Fruit fly (Drosophila melanogaster) whole organism, wandering third instar larva: ENCODE measurements around the gene CG42397.

Source experiments
- Abd-B ChIP-seq: fragments of >200 bp; optimal IDR thresholded peaks from 2 replicates; lab custom pipeline; 2017; ENCODE audit warnings: missing biosample characterization, missing genetic modification characterization
- CG32264 ChIP-seq: fragments of 200-800 bp; sonication (Bioruptor generic); optimal IDR thresholded peaks from 2 replicates; lab custom pipeline; 2016; ENCODE audit warnings: missing biosample characterization, missing genetic modification characterization
- CG9705 ChIP-seq: fragments of 200-800 bp; sonication (Bioruptor generic); optimal IDR thresholded peaks from 2 replicates; lab custom pipeline; 2018; ENCODE audit warnings: missing biosample characterization, mild to moderate bottlenecking, missing genetic modification characterization
- CrebA ChIP-seq: fragments of 200-800 bp; sonication (Bioruptor generic); optimal IDR thresholded peaks from 2 replicates; lab custom pipeline; 2016; ENCODE audit warnings: missing biosample characterization, mild to moderate bottlenecking, missing genetic modification characterization, borderline replicate concordance
- Dfd ChIP-seq: fragments of >200 bp; optimal IDR thresholded peaks from 2 replicates; lab custom pipeline; 2017; ENCODE audit warnings: missing biosample characterization, missing genetic modification characterization
- Dif ChIP-seq: fragments of 200-275, 200-300 bp; sonication (Bioruptor generic); optimal IDR thresholded peaks from 2 replicates; lab custom pipeline; 2018; ENCODE audit warnings: missing biosample characterization, missing genetic modification characterization; ENCODE audit not compliant: partially characterized antibody
- Hr78 ChIP-seq: fragments of >200 bp; optimal IDR thresholded peaks from 2 replicates; lab custom pipeline; 2017; ENCODE audit warnings: missing biosample characterization, missing genetic modification characterization
- Jra ChIP-seq: sonication (Bioruptor generic); optimal IDR thresholded peaks from 2 replicates; lab custom pipeline; 2016; ENCODE audit warnings: missing biosample characterization, missing genetic modification characterization
- Mio ChIP-seq: sonication (Bioruptor generic); optimal IDR thresholded peaks from 2 replicates; lab custom pipeline; 2016; ENCODE audit warnings: missing biosample characterization, missing genetic modification characterization
- Myc ChIP-seq: fragments of >200 bp; optimal IDR thresholded peaks from 2 replicates; lab custom pipeline; 2017
- N ChIP-seq: fragments of >200 bp; optimal IDR thresholded peaks from 2 replicates; lab custom pipeline; 2018; ENCODE audit warnings: missing biosample characterization, missing external identifiers, missing genetic modification characterization
- Rel ChIP-seq, 2 experiments: fragments of 200-800 bp; sonication (Bioruptor generic) in 1 of 2; optimal IDR thresholded peaks; 2 replicates in 1 of 2; 3 replicates in 1 of 2; lab custom pipeline; 2016 to 2019; ENCODE audit warnings: mild to moderate bottlenecking in 2 of 2, missing biosample characterization in 2 of 2, missing genetic modification characterization in 2 of 2, moderate library complexity in 1 of 2
- Sp1 ChIP-seq: fragments of 200-800 bp; sonication (Bioruptor generic); optimal IDR thresholded peaks from 3 replicates; lab custom pipeline; 2019; ENCODE audit warnings: missing biosample characterization, mild to moderate bottlenecking, missing genetic modification characterization, moderate library complexity
- Vsx2 ChIP-seq: fragments of 200-300, 225-300 bp; sonication (Bioruptor generic); optimal IDR thresholded peaks from 2 replicates; lab custom pipeline; 2018; ENCODE audit warnings: missing biosample characterization, missing genetic modification characterization; ENCODE audit not compliant: partially characterized antibody
- br ChIP-seq: fragments of 200-800 bp; sonication (Bioruptor generic); optimal IDR thresholded peaks from 2 replicates; lab custom pipeline; 2016; ENCODE audit warnings: missing biosample characterization, missing genetic modification characterization
- brk ChIP-seq: fragments of 200-800 bp; sonication (Bioruptor generic); optimal IDR thresholded peaks from 2 replicates; lab custom pipeline; 2016; ENCODE audit warnings: missing biosample characterization, mild to moderate bottlenecking, missing genetic modification characterization
- dl ChIP-seq, 2 experiments: fragments of 175-275, 200-275 bp in 1 of 2; fragments of 200-275 bp in 1 of 2; sonication (Bioruptor generic); optimal IDR thresholded peaks; lab custom pipeline; 2018; ENCODE audit warnings: mild to moderate bottlenecking in 2 of 2, missing biosample characterization in 2 of 2, missing genetic modification characterization in 2 of 2, moderate library complexity in 2 of 2; ENCODE audit not compliant: partially characterized antibody in 2 of 2, insufficient read depth in 1 of 2
- dmrt93B ChIP-seq: fragments of 200-800 bp; sonication (Bioruptor generic); optimal IDR thresholded peaks from 2 replicates; lab custom pipeline; 2018; ENCODE audit warnings: missing biosample characterization, mild to moderate bottlenecking, missing genetic modification characterization
- dsf ChIP-seq: sonication (Bioruptor generic); optimal IDR thresholded peaks from 2 replicates; lab custom pipeline; 2016; ENCODE audit warnings: missing biosample characterization, missing genetic modification characterization, borderline replicate concordance
- foxo ChIP-seq, 2 experiments: fragments of 200-800 bp; sonication (Bioruptor generic); optimal IDR thresholded peaks; 2 replicates in 1 of 2; 3 replicates in 1 of 2; lab custom pipeline; 2016 to 2017; ENCODE audit warnings: missing biosample characterization in 2 of 2, missing genetic modification characterization in 2 of 2
- h ChIP-seq: fragments of 200-800 bp; sonication (Bioruptor generic); optimal IDR thresholded peaks from 3 replicates; lab custom pipeline; 2016; ENCODE audit warnings: missing biosample characterization, mild to moderate bottlenecking, missing genetic modification characterization
- jim ChIP-seq: fragments of 175-275, 200-325 bp; sonication (Bioruptor generic); optimal IDR thresholded peaks from 2 replicates; lab custom pipeline; 2016; ENCODE audit warnings: missing biosample characterization, mild to moderate bottlenecking, missing genetic modification characterization
- lola ChIP-seq: fragments of >200 bp; optimal IDR thresholded peaks from 2 replicates; lab custom pipeline; 2017; ENCODE audit warnings: missing biosample characterization, missing genetic modification characterization
- psq ChIP-seq: fragments of 200-800 bp; sonication (Bioruptor generic); optimal IDR thresholded peaks from 3 replicates; lab custom pipeline; 2017; ENCODE audit warnings: missing biosample characterization, mild to moderate bottlenecking, missing genetic modification characterization, moderate library complexity
- rgr ChIP-seq: fragments of 200-800 bp; sonication (Bioruptor generic); optimal IDR thresholded peaks from 3 replicates; lab custom pipeline; 2016; ENCODE audit warnings: missing biosample characterization, mild to moderate bottlenecking, missing genetic modification characterization
- sv ChIP-seq: fragments of 200-800 bp; sonication (Bioruptor generic); optimal IDR thresholded peaks from 3 replicates; lab custom pipeline; 2016; ENCODE audit warnings: missing biosample characterization, missing genetic modification characterization
- tai ChIP-seq: sonication (Bioruptor generic); optimal IDR thresholded peaks from 2 replicates; lab custom pipeline; 2016; ENCODE audit warnings: missing biosample characterization, missing genetic modification characterization
- usp ChIP-seq: fragments of >200 bp; optimal IDR thresholded peaks from 2 replicates; lab custom pipeline; 2017; ENCODE audit warnings: missing biosample characterization, missing genetic modification characterization
- woc ChIP-seq: sonication (Bioruptor generic); optimal IDR thresholded peaks from 2 replicates; lab custom pipeline; 2016; ENCODE audit warnings: missing biosample characterization, mild to moderate bottlenecking, missing genetic modification characterization

The CG42397 gene

DNA sequence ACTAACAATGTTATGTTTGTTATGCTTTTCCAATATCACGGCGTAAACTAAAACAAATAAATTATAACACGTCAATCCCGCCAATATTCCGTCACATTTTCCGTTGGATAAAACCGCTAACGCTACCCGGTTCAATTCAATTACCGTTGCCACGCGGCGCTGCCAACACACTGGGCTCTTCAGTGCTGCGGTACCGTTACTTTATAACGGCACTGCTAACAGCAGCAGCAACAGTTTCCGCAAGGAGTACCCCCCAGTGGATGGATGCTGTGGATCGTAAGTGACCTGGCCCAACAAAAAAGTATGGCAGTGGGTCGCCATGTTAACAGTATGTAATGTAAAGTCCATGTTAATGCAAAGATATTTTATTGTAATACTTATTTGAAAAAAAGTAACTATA lies 34.9 kb downstream of the CG42397 start, which contains the start of gene CG44837:
CG44837 (minus strand) TSS at position 157 of the 400 bp plus-strand sequence.
- TF ChIP-seq sv (GFP tag; lab: Kevin White, UChicago) (no peak), usp (GFP tag; lab: Kevin White, UChicago) (no peak), jim (GFP tag; lab: Kevin White, UChicago) (no peak), tai (GFP tag; lab: Kevin White, UChicago) (no peak), Mio (no peak), Myc (lab: Kevin White, UChicago) (no peak), woc (GFP tag; lab: Kevin White, UChicago) (no peak), rgr (GFP tag; lab: Kevin White, UChicago) (no peak), Vsx2 (GFP tag; lab: Kevin White, UChicago) (no peak)
- TF ChIP-seq, all 38 proteins: peak for 0

DNA sequence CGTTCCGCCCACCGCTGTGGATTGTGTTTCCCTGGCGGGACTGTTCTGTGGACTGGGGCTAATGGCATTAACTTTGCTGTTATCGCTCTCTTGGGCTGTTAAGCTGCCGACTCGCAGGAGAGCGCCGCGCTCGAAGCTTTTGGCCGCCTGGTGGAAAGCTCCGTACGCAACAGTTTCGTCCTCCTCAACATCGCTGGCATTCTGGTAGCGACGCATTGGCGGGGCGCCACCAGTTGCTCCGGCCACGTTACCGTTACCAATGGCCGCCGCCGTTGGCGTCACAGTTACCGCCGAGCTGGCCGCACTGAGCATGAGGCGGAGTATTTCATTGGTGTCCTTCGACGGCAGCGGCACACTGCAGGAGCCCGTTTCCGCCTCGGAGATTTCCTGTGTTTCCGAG lies 36.3 kb downstream of the CG42397 start:
- no peak for TF ChIP-seq Vsx2 (GFP tag; lab: Kevin White, UChicago)
- no peak for TF ChIP-seq dl (GFP tag; optimal IDR thresholded peaks at IDR 0.05; lab: Kevin White, UChicago; ENCODE audit: insufficient read depth in 1 of 2, partially characterized antibody in 2 of 2)
- TF ChIP-seq rgr (GFP tag; lab: Kevin White, UChicago) = no peak
- no peak for TF ChIP-seq dsf
- TF ChIP-seq Sp1 (GFP tag; lab: Kevin White, UChicago) = no peak
- no peak for TF ChIP-seq h
- no peak for TF ChIP-seq CrebA (GFP tag; lab: Kevin White, UChicago)
- TF ChIP-seq foxo (GFP tag; optimal IDR thresholded peaks at IDR 0.05; lab: Kevin White, UChicago) = no peak
- no peak for TF ChIP-seq Dfd (GFP tag; lab: Kevin White, UChicago)
- no peak for TF ChIP-seq Mio
- no peak for TF ChIP-seq Dif (GFP tag; lab: Kevin White, UChicago)
- TF ChIP-seq Myc (lab: Kevin White, UChicago) = no peak
- TF ChIP-seq Hr78 (GFP tag; lab: Kevin White, UChicago) = no peak
- no peak for TF ChIP-seq CG32264 (GFP tag; lab: Kevin White, UChicago)
- TF ChIP-seq brk (GFP tag; lab: Kevin White, UChicago) = no peak
- TF ChIP-seq, all 38 proteins: peak for 0

DNA sequence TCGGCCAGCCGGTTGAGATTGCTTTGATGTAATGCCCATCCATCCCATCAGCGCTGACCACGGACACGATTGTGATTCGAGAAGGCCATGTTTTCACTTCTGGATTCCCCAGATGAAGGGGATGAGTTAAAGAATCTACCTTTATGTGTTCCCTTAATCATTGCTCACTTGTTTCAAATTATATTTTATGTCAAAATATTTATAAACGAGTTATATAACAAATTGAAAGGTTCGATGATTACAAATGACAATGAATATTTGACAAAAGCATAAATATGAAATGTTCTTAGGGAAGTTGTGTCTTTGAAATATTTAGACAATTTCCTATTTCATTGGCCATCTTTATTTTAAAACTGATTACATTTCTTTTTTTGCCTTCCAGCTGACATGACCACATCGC lies 42.0 kb downstream of the CG42397 start:
- TF ChIP-seq jim (GFP tag; lab: Kevin White, UChicago) (no peak), CrebA (GFP tag; lab: Kevin White, UChicago) (no peak), brk (GFP tag; lab: Kevin White, UChicago) (no peak), woc (GFP tag; lab: Kevin White, UChicago) (no peak)

DNA sequence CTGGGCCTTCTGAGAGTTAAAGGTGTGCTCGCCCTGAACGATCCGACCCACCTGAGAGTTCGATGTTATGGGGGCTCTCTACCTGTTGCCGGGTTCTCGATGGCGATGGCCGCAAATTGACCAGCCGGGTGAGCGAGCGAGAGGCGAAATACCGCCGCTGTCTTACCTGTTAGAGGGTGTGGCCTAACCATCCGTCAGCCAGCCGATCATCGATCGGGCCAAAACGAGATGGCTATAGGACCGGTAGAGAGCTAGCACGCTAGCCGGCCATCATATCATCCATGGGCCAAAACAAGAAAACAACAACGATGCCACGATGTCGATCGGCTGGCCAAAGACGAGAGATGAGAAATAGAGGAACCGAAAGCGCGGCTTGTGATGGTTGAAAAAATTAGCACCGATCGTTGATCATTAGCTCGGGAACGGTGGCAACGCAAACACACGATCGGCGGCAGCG lies 46.3 kb downstream of the CG42397 start, which contains the start of gene byn:
byn (plus strand) TSS at position 407 of the 457 bp plus-strand sequence.
- TF ChIP-seq lola (GFP tag; lab: Kevin White, UChicago) = no peak
- TF ChIP-seq Abd-B (GFP tag; lab: Kevin White, UChicago) = no peak
- no peak for TF ChIP-seq br
- no peak for TF ChIP-seq dsf
- TF ChIP-seq N (GFP tag; lab: Kevin White, UChicago) = no peak
- no peak for TF ChIP-seq CG32264 (GFP tag; lab: Kevin White, UChicago)
- TF ChIP-seq Sp1 (GFP tag; lab: Kevin White, UChicago) = no peak

DNA sequence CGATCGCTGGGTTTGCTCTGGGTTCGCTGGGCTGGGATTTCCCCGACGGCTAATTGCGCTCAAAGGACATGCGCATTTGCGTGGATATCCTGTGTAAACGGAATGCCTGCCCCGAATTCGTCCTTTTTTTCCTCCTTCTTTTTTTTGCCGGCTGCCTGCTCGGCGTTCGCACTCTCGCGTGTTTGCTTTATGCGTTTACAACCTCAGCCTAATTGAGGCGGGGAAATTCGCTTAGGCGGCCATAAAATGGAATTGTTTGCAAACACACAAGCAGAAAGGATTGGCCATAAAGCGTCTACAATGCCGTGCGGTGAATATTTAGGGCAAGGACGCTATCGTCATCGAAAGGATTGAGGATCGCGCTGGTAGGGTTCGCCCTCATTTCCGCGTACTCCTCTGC lies 48.2 kb downstream of the CG42397 start:
- TF ChIP-seq lola (GFP tag; lab: Kevin White, UChicago) (no peak), Myc (lab: Kevin White, UChicago) (no peak), dl (GFP tag; optimal IDR thresholded peaks at IDR 0.05; lab: Kevin White, UChicago; ENCODE audit: insufficient read depth in 1 of 2, partially characterized antibody in 2 of 2) (no peak), dmrt93B (GFP tag; lab: Kevin White, UChicago) (no peak), Vsx2 (GFP tag; lab: Kevin White, UChicago) (no peak), Jra (no peak), psq (GFP tag; lab: Kevin White, UChicago) (no peak), tai (GFP tag; lab: Kevin White, UChicago) (no peak), h (no peak), CG9705 (GFP tag; lab: Kevin White, UChicago) (no peak), brk (GFP tag; lab: Kevin White, UChicago) (no peak), Rel (GFP tag; optimal IDR thresholded peaks at IDR 0.05; lab: Kevin White, UChicago) (no peak), Rel (tag; optimal IDR thresholded peaks at IDR 0.05; lab: Kevin White, UChicago) (no peak), usp (GFP tag; lab: Kevin White, UChicago) (no peak), rgr (GFP tag; lab: Kevin White, UChicago) (no peak), jim (GFP tag; lab: Kevin White, UChicago) (no peak), Mio (no peak), N (GFP tag; lab: Kevin White, UChicago) (no peak)
